Fruit fly (Drosophila melanogaster) whole organism, embryonic: ENCODE measurements around the gene Cpsf5.

Experiments used
- Abd-B ChIP-seq: fragments of 200-800 bp; sonication (Bioruptor generic); optimal IDR thresholded peaks from 2 replicates; lab custom pipeline; 2018; ENCODE audit warnings: missing biosample characterization, mild to moderate bottlenecking, missing genetic modification characterization, moderate library complexity
- BEAF-32 ChIP-seq: fragments of 200-800 bp; sonication (Bioruptor generic); optimal IDR thresholded peaks from 3 replicates; lab custom pipeline; 2017; ENCODE audit warnings: missing biosample characterization, missing genetic modification characterization, mild to moderate bottlenecking, moderate library complexity, missing genetic modification reagents
- CG11398 ChIP-seq: fragments of 200-800 bp; sonication (Bioruptor generic); optimal IDR thresholded peaks from 2 replicates; lab custom pipeline; 2016; ENCODE audit warnings: missing biosample characterization, missing genetic modification characterization
- CG12155 ChIP-seq: fragments of 200-800 bp; sonication (Bioruptor generic); optimal IDR thresholded peaks from 3 replicates; lab custom pipeline; 2016; ENCODE audit warnings: missing biosample characterization, missing genetic modification characterization
- CG13775 ChIP-seq: fragments of 200-800 bp; sonication (Bioruptor generic); optimal IDR thresholded peaks from 3 replicates; lab custom pipeline; 2017; ENCODE audit warnings: missing biosample characterization, mild to moderate bottlenecking, missing genetic modification characterization
- CG14014 ChIP-seq: fragments of 200-800 bp; sonication (Bioruptor generic); IDR thresholded peaks from 2 replicates; pipeline ENCODE4 v1.3.6; 2022; ENCODE audit warnings: missing biosample characterization, missing genetic modification characterization
- CG1529 ChIP-seq: fragments of 200-800 bp; sonication (Bioruptor generic); optimal IDR thresholded peaks from 3 replicates; lab custom pipeline; 2018; ENCODE audit warnings: missing biosample characterization, missing genetic modification characterization
- CG15479 ChIP-seq: fragments of 200-800 bp; sonication (Bioruptor generic); optimal IDR thresholded peaks from 3 replicates; lab custom pipeline; 2019; ENCODE audit warnings: missing biosample characterization, mild to moderate bottlenecking, missing genetic modification characterization, moderate library complexity
- CG18599 ChIP-seq: fragments of 200-800 bp; sonication (Bioruptor generic); optimal IDR thresholded peaks from 3 replicates; lab custom pipeline; 2017; ENCODE audit warnings: missing biosample characterization, missing genetic modification characterization, mild to moderate bottlenecking, moderate library complexity, missing genetic modification reagents
- CG2120 ChIP-seq: fragments of 200-800 bp; sonication (Bioruptor generic); optimal IDR thresholded peaks from 3 replicates; lab custom pipeline; 2016; ENCODE audit warnings: missing biosample characterization, missing genetic modification characterization
- CG30020 ChIP-seq: fragments of 200-800 bp; optimal IDR thresholded peaks from 2 replicates; lab custom pipeline; 2019; ENCODE audit warnings: missing biosample characterization, mild to moderate bottlenecking, missing genetic modification characterization, moderate library complexity
- CG31441 ChIP-seq: fragments of 200-800 bp; sonication (Bioruptor generic); IDR thresholded peaks from 2 replicates; pipeline ENCODE4 v1.3.6; 2022; ENCODE audit warnings: missing biosample characterization, missing genetic modification characterization
- CG3163 ChIP-seq: fragments of 200-800 bp; sonication (Bioruptor generic); optimal IDR thresholded peaks from 3 replicates; lab custom pipeline; 2016; ENCODE audit warnings: missing biosample characterization, missing genetic modification characterization
- CG3407 ChIP-seq: fragments of 200-800 bp; sonication (Bioruptor generic); optimal IDR thresholded peaks from 2 replicates; lab custom pipeline; 2018; ENCODE audit warnings: missing biosample characterization, mild to moderate bottlenecking, missing genetic modification characterization
- CG3995 ChIP-seq: fragments of 200-800 bp; sonication (Bioruptor generic); optimal IDR thresholded peaks from 3 replicates; lab custom pipeline; 2016; ENCODE audit warnings: missing biosample characterization, missing genetic modification characterization
- CG4282 ChIP-seq: fragments of 200-800 bp; sonication (Bioruptor generic); optimal IDR thresholded peaks from 2 replicates; lab custom pipeline; 2016; ENCODE audit warnings: missing biosample characterization, missing genetic modification characterization
- CG6175 ChIP-seq: fragments of 200-800 bp; sonication (Bioruptor generic); IDR thresholded peaks from 3 replicates; pipeline ENCODE4 v1.3.6; 2022; ENCODE audit warnings: missing biosample characterization, missing genetic modification characterization
- CG6254 ChIP-seq: fragments of 200-800 bp; sonication (Bioruptor generic); optimal IDR thresholded peaks from 3 replicates; lab custom pipeline; 2017; ENCODE audit warnings: mild to moderate bottlenecking, missing biosample characterization, missing genetic modification reagents, missing genetic modification characterization
- CG7271 ChIP-seq: fragments of 200-800 bp; sonication (Bioruptor generic); optimal IDR thresholded peaks from 2 replicates; lab custom pipeline; 2018; ENCODE audit warnings: missing biosample characterization, mild to moderate bottlenecking, missing genetic modification characterization, moderate library complexity
- CG7556 ChIP-seq: fragments of 200-800 bp; sonication (Bioruptor generic); optimal IDR thresholded peaks from 2 replicates; lab custom pipeline; 2017; ENCODE audit warnings: missing biosample characterization, mild to moderate bottlenecking, missing genetic modification characterization
- CG7963 ChIP-seq: fragments of 200-800 bp; sonication (Bioruptor generic); IDR thresholded peaks from 3 replicates; pipeline ENCODE4 v1.3.6; 2022; ENCODE audit warnings: missing biosample characterization, missing genetic modification characterization; ENCODE audit not compliant: partially characterized antibody
- CG8290 ChIP-seq, 3 experiments: fragments of 200-800 bp; sonication (Bioruptor generic); optimal IDR thresholded peaks; 2 replicates each; lab custom pipeline; 2016 to 2019; ENCODE audit warnings: missing biosample characterization in 3 of 3, missing genetic modification characterization in 3 of 3, mild to moderate bottlenecking in 2 of 3, moderate library complexity in 1 of 3
- Dad ChIP-seq: fragments of 200-800 bp; sonication (Bioruptor generic); optimal IDR thresholded peaks from 3 replicates; lab custom pipeline; 2016; ENCODE audit warnings: missing biosample characterization, missing genetic modification characterization
- Doc3 ChIP-seq: fragments of 200-800 bp; sonication (Bioruptor generic); IDR thresholded peaks from 3 replicates; pipeline ENCODE4 v1.3.6; 2022; ENCODE audit warnings: missing biosample characterization, missing genetic modification characterization; ENCODE audit not compliant: partially characterized antibody
- Gsc ChIP-seq: fragments of 200-800 bp; sonication (Bioruptor generic); IDR thresholded peaks from 2 replicates; pipeline ENCODE4 v1.3.6; 2022; ENCODE audit warnings: missing biosample characterization, missing genetic modification characterization
- HLH4C ChIP-seq: fragments of 200-800 bp; sonication (Bioruptor generic); IDR thresholded peaks from 3 replicates; pipeline ENCODE4 v1.3.6; 2022; ENCODE audit warnings: missing biosample characterization, missing genetic modification characterization; ENCODE audit not compliant: partially characterized antibody
- Hr51 ChIP-seq, 2 experiments: fragments of 200-800 bp; sonication (Bioruptor generic); optimal IDR thresholded peaks; 2 replicates in 1 of 2; 3 replicates in 1 of 2; lab custom pipeline; 2016 to 2018; ENCODE audit warnings: missing biosample characterization in 2 of 2, missing genetic modification characterization in 2 of 2, mild to moderate bottlenecking in 1 of 2, moderate library complexity in 1 of 2
- NC2β ChIP-seq: fragments of 200-800 bp; sonication (Bioruptor generic); optimal IDR thresholded peaks from 2 replicates; lab custom pipeline; 2016; ENCODE audit warnings: missing biosample characterization, missing genetic modification characterization
- TFAM ChIP-seq: fragments of 200-800 bp; sonication (Bioruptor generic); optimal IDR thresholded peaks from 2 replicates; lab custom pipeline; 2017; ENCODE audit warnings: missing biosample characterization, missing genetic modification characterization, inconsistent platforms
- ap ChIP-seq: fragments of 200-800 bp; sonication (Bioruptor generic); IDR thresholded peaks from 2 replicates; pipeline ENCODE4 v1.3.6; 2022; ENCODE audit warnings: missing biosample characterization, missing genetic modification characterization
- bab2 ChIP-seq: fragments of 200-800 bp; sonication (Bioruptor generic); optimal IDR thresholded peaks from 2 replicates; lab custom pipeline; 2016; ENCODE audit warnings: missing biosample characterization, missing genetic modification characterization
- btn ChIP-seq: fragments of 200-800 bp; sonication (Bioruptor generic); optimal IDR thresholded peaks from 2 replicates; lab custom pipeline; 2016; ENCODE audit warnings: missing biosample characterization, missing genetic modification characterization
- cad ChIP-seq: fragments of >200 bp; optimal IDR thresholded peaks from 2 replicates; lab custom pipeline; 2017; ENCODE audit warnings: missing biosample characterization, missing genetic modification characterization
- caup ChIP-seq: fragments of 200-800 bp; sonication (Bioruptor generic); optimal IDR thresholded peaks from 3 replicates; lab custom pipeline; 2017; ENCODE audit warnings: missing biosample characterization, mild to moderate bottlenecking, missing genetic modification characterization, moderate library complexity; ENCODE audit not compliant: severe bottlenecking
- chm ChIP-seq: fragments of 200-800 bp; sonication (Bioruptor generic); IDR thresholded peaks from 2 replicates; pipeline ENCODE4 v1.3.6; 2022; ENCODE audit warnings: missing biosample characterization, missing genetic modification characterization
- fru ChIP-seq: fragments of >200 bp; optimal IDR thresholded peaks from 2 replicates; lab custom pipeline; 2017
- fu2 ChIP-seq: fragments of 200-800 bp; sonication (Bioruptor generic); optimal IDR thresholded peaks from 2 replicates; lab custom pipeline; 2016; ENCODE audit warnings: missing biosample characterization, missing genetic modification characterization
- gcm ChIP-seq: fragments of 200-800 bp; sonication (Bioruptor generic); optimal IDR thresholded peaks from 2 replicates; lab custom pipeline; 2019; ENCODE audit warnings: missing biosample characterization, mild to moderate bottlenecking, missing genetic modification characterization, moderate library complexity
- ham ChIP-seq: fragments of 200-800 bp; sonication (Bioruptor generic); IDR thresholded peaks from 2 replicates; pipeline ENCODE4 v1.3.6; 2022; ENCODE audit warnings: missing biosample characterization, missing genetic modification characterization
- her ChIP-seq: fragments of 200-800 bp; sonication (Bioruptor generic); optimal IDR thresholded peaks from 2 replicates; lab custom pipeline; 2016; ENCODE audit warnings: missing biosample characterization, missing genetic modification characterization
- kay ChIP-seq: fragments of 200-800 bp; sonication (Bioruptor generic); optimal IDR thresholded peaks from 2 replicates; lab custom pipeline; 2016; ENCODE audit warnings: missing biosample characterization, missing genetic modification characterization
- luna ChIP-seq: fragments of 200-800 bp; sonication (Bioruptor generic); optimal IDR thresholded peaks from 2 replicates; lab custom pipeline; 2016; ENCODE audit warnings: missing biosample characterization, missing genetic modification characterization
- maf-S ChIP-seq: fragments of 200-800 bp; sonication (Bioruptor generic); optimal IDR thresholded peaks from 2 replicates; lab custom pipeline; 2016; ENCODE audit warnings: missing biosample characterization, missing genetic modification characterization
- otp ChIP-seq: fragments of 200-800 bp; sonication (Bioruptor generic); IDR thresholded peaks from 3 replicates; pipeline ENCODE4, ENCODE4 v1.3.6; 2022; ENCODE audit warnings: missing biosample characterization, missing genetic modification characterization
- sens ChIP-seq: fragments of 200-800 bp; sonication (Bioruptor generic); peaks from one replicate; lab custom pipeline; 2016; ENCODE audit warnings: missing biosample characterization, missing genetic modification characterization
- slp2 ChIP-seq: fragments of 200-800 bp; sonication (Bioruptor generic); optimal IDR thresholded peaks from 2 replicates; lab custom pipeline; 2016; ENCODE audit warnings: missing biosample characterization, missing genetic modification characterization
- sug ChIP-seq: fragments of 200-800 bp; optimal IDR thresholded peaks from 2 replicates; lab custom pipeline; 2019; ENCODE audit warnings: missing biosample characterization, mild to moderate bottlenecking, missing genetic modification characterization, moderate library complexity
- tap ChIP-seq: fragments of 200-800 bp; optimal IDR thresholded peaks from 3 replicates; lab custom pipeline; 2019; ENCODE audit warnings: missing biosample characterization, mild to moderate bottlenecking, missing genetic modification characterization, moderate library complexity
- unc-4 ChIP-seq: fragments of 200-800 bp; sonication (Bioruptor generic); IDR thresholded peaks from 2 replicates; pipeline ENCODE4 v1.3.6; 2022; ENCODE audit warnings: missing biosample characterization, missing genetic modification characterization; ENCODE audit not compliant: partially characterized antibody
- zen ChIP-seq: fragments of 200-800 bp; sonication (Bioruptor generic); optimal IDR thresholded peaks from 3 replicates; lab custom pipeline; 2018; ENCODE audit warnings: missing biosample characterization, mild to moderate bottlenecking, missing genetic modification characterization, moderate library complexity
- zfh2 ChIP-seq: fragments of 200-800 bp; sonication (Bioruptor generic); optimal IDR thresholded peaks from 2 replicates; lab custom pipeline; 2016; ENCODE audit warnings: missing biosample characterization, missing genetic modification characterization

The Cpsf5 gene

DNA sequence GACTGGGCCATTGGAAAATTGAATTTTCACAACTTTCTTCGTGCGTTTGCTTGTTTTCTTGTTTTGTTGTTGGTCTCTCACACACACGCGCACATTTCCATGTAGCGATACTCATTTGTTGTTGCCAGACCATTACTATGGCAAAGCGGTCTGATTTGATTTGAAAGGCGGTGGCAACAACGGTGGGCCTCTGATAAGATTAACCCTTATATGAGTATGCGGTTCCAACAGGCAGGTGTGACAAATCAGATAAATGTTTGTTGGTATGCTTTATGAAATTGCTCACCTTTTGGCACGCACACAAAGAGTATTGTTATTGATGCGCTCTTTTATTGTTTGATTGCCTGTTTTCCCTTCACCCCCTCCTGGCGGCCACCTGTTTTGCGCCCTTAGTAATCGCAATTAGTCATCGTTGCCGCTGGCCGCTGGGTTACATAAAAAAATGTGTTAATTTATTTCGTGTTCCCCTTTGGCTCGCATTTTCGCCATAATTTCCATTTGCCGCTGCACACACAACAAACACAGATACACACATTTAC lies 36.5 kb downstream of the Cpsf5 start (continued):
- no peak for TF ChIP-seq CG13775 (GFP tag; lab: Kevin White, UChicago)
- no peak for TF ChIP-seq CG8290 (GFP tag; optimal IDR thresholded peaks at IDR 0.05; lab: Kevin White, UChicago)
- TF ChIP-seq CG8290 (tag; optimal IDR thresholded peaks at IDR 0.05; lab: Kevin White, UChicago): peak in 1 of 2 experiments; percentile 20
- no peak for TF ChIP-seq NC2β
- TF ChIP-seq CG1529 (GFP tag; lab: Kevin White, UChicago): no peak
- peak; percentile 23 for TF ChIP-seq cad
- TF ChIP-seq ham (GFP tag; lab: Robert Waterston, UW): no peak
- TF ChIP-seq fru (lab: Kevin White, UChicago): no peak
- no peak for TF ChIP-seq Gsc (GFP tag; lab: Robert Waterston, UW)
- TF ChIP-seq her (GFP tag; lab: Kevin White, UChicago): no peak
- no peak for TF ChIP-seq ap (GFP tag; lab: Robert Waterston, UW)
- TF ChIP-seq CG2120: peak; percentile 30
- TF ChIP-seq BEAF-32 (GFP tag; lab: Kevin White, UChicago): no peak
- no peak for TF ChIP-seq CG15479 (GFP tag; lab: Kevin White, UChicago)
- TF ChIP-seq CG31441 (GFP tag; lab: Robert Waterston, UW): no peak
- no peak for TF ChIP-seq CG11398
- TF ChIP-seq CG3163 (GFP tag; lab: Kevin White, UChicago): no peak
- peak; percentile 73 for TF ChIP-seq zen (tag; lab: Kevin White, UChicago)
- TF ChIP-seq chm: no peak
- peak; percentile 49 for TF ChIP-seq sug (tag; lab: Kevin White, UChicago)
- TF ChIP-seq unc-4 (GFP tag; lab: Robert Waterston, UW): no peak; the same call in 1 of the 2 replicates
- no peak for TF ChIP-seq Hr51 (GFP tag; optimal IDR thresholded peaks at IDR 0.05; lab: Kevin White, UChicago)
- no peak for TF ChIP-seq CG14014 (GFP tag; lab: Robert Waterston, UW)
- TF ChIP-seq CG7271 (tag; lab: Kevin White, UChicago): no peak
- no peak for TF ChIP-seq Dad (GFP tag; lab: Kevin White, UChicago)
- no peak for TF ChIP-seq CG30020
- TF ChIP-seq kay (GFP tag; lab: Kevin White, UChicago): peak; percentile 92
- no peak for TF ChIP-seq btn (GFP tag; lab: Kevin White, UChicago)
- TF ChIP-seq CG4282 (GFP tag; lab: Kevin White, UChicago): no peak
- no peak for TF ChIP-seq CG6254 (GFP tag; lab: Kevin White, UChicago)
- TF ChIP-seq otp: peak; percentile 16; the same call in 1 of the 3 replicates
- no peak for TF ChIP-seq zfh2
- TF ChIP-seq CG3995 (GFP tag; lab: Kevin White, UChicago): no peak
- TF ChIP-seq HLH4C (GFP tag; lab: Robert Waterston, UW): no peak
- TF ChIP-seq luna (GFP tag; lab: Kevin White, UChicago): no peak
- no peak for TF ChIP-seq gcm (GFP tag; lab: Kevin White, UChicago)
- TF ChIP-seq TFAM (GFP tag; lab: Kevin White, UChicago): no peak
- TF ChIP-seq Abd-B (GFP tag; lab: Kevin White, UChicago): peak; percentile 6
- TF ChIP-seq fu2: no peak
- TF ChIP-seq sens: peak; percentile 86
- TF ChIP-seq CG7556 (GFP tag; lab: Kevin White, UChicago): no peak
- no peak for TF ChIP-seq slp2 (GFP tag; lab: Kevin White, UChicago)
- TF ChIP-seq CG12155 (GFP tag; lab: Kevin White, UChicago): no peak
- no peak for TF ChIP-seq maf-S
- TF ChIP-seq tap: no peak
- no peak for TF ChIP-seq bab2 (GFP tag; lab: Kevin White, UChicago)
- peak; percentile 36 for TF ChIP-seq caup (GFP tag; lab: Kevin White, UChicago)
- no peak for TF ChIP-seq Doc3
- TF ChIP-seq CG18599 (GFP tag; lab: Kevin White, UChicago): peak; percentile 50
- no peak for TF ChIP-seq CG3407 (GFP tag; lab: Kevin White, UChicago)
- 0 out of 3 replicates have a peak, but pooled peaks have one; percentile 22 for TF ChIP-seq CG7963 (GFP tag; lab: Robert Waterston, UW)
- TF ChIP-seq CG6175: peak; percentile 54; the same call in 1 of the 3 replicates
